Worm (Caenorhabditis elegans): Measurements from ENCODE around the gene sru-44.

- TF ChIP-seq B0019.2 (GFP tag; conservative IDR thresholded peaks at IDR 0.05) (no peak), ccch-3 (GFP tag; optimal IDR thresholded peaks at IDR 0.05) (no peak), ztf-28 (GFP tag; IDR thresholded peaks at IDR 0.05) (no peak), Y67H2A.10 (GFP tag; conservative IDR thresholded peaks at IDR 0.05) (no peak)
Observed at ce11 chrV:16483681-16484080, 15.9 kb upstream of the sru-44 start, which contains the start of gene srh-139.

Data from whole organism, young adult.